Worm (Caenorhabditis elegans) whole organism, late embryonic: Measurements from ENCODE around the gene arcp-1.

Experiments used
- C38D4.7 ChIP-seq: fragments of 200-800 bp; sonication (Bioruptor generic); optimal IDR thresholded peaks from 2 replicates; lab custom pipeline; 2018; ENCODE audit warnings: mild to moderate bottlenecking, missing genetic modification characterization, moderate library complexity, missing compliant biosample characterization
- K09A11.1 ChIP-seq: sonication (generic microtip); optimal IDR thresholded peaks from 2 replicates; lab custom pipeline; 2017; ENCODE audit warnings: antibody characterized with exemption, mild to moderate bottlenecking, missing genetic modification characterization, missing compliant biosample characterization; ENCODE audit not compliant: insufficient read depth
- ama-1 ChIP-seq: fragments of 150-350 bp; optimal IDR thresholded peaks from 2 replicates; lab custom pipeline; 2014
- ceh-24 ChIP-seq: sonication (generic microtip); optimal IDR thresholded peaks from 2 replicates; lab custom pipeline; 2016; ENCODE audit warnings: mild to moderate bottlenecking, missing genetic modification characterization, missing compliant biosample characterization
- elt-2 ChIP-seq: sonication (generic microtip); optimal IDR thresholded peaks from 2 replicates; lab custom pipeline; 2016; ENCODE audit warnings: missing genetic modification reagents, missing genetic modification characterization, missing compliant biosample characterization
- eyg-1 ChIP-seq: sonication (generic microtip); optimal IDR thresholded peaks from 2 replicates; lab custom pipeline; 2016; ENCODE audit warnings: missing genotype, missing genetic modification characterization, missing compliant biosample characterization
- hlh-13 ChIP-seq: fragments of 200-800 bp; sonication (Bioruptor generic); optimal IDR thresholded peaks from 2 replicates; lab custom pipeline; 2018; ENCODE audit warnings: mild to moderate bottlenecking, missing genetic modification characterization, missing compliant biosample characterization
- nfya-1 ChIP-seq: sonication (generic microtip); optimal IDR thresholded peaks from 2 replicates; lab custom pipeline; 2017; ENCODE audit warnings: missing genetic modification characterization, mild to moderate bottlenecking, missing compliant biosample characterization, antibody characterized with exemption, moderate library complexity
- nhr-11 ChIP-seq: fragments of 150-350 bp; optimal IDR thresholded peaks from 2 replicates; lab custom pipeline; 2014; ENCODE audit warnings: missing biosample characterization, missing genetic modification characterization
- npax-4 ChIP-seq: sonication (generic microtip); optimal IDR thresholded peaks from 2 replicates; lab custom pipeline; 2016; ENCODE audit warnings: missing genetic modification characterization, missing compliant biosample characterization
- pag-3 ChIP-seq: sonication (generic microtip); optimal IDR thresholded peaks from 2 replicates; lab custom pipeline; 2016; ENCODE audit warnings: missing compliant biosample characterization, missing genetic modification characterization, borderline replicate concordance
- pha-4 ChIP-seq: fragments of 150-350 bp; optimal IDR thresholded peaks from 2 replicates; lab custom pipeline; 2018; ENCODE audit warnings: missing biosample characterization, missing genetic modification reagents, missing genetic modification characterization
- pqm-1 ChIP-seq: sonication (generic microtip); optimal IDR thresholded peaks from 2 replicates; lab custom pipeline; 2016; ENCODE audit warnings: missing genetic modification characterization, missing compliant biosample characterization
- rnt-1 ChIP-seq: sonication (generic microtip); optimal IDR thresholded peaks from 2 replicates; lab custom pipeline; 2016; ENCODE audit warnings: missing genetic modification characterization, missing compliant biosample characterization

ce11 chrIII:3764584-3764983 is 5.4 kb upstream of the arcp-1 start:
- no peak for TF ChIP-seq nfya-1
- no peak for TF ChIP-seq npax-4 (tag; lab: Kevin White, UChicago)
- TF ChIP-seq pha-4 (tag; lab: Kevin White, UChicago): no peak
- TF ChIP-seq nhr-11 (tag; lab: Kevin White, UChicago): no peak
- no peak for TF ChIP-seq hlh-13 (GFP tag; lab: Kevin White, UChicago)
- no peak for TF ChIP-seq ama-1 (lab: Kevin White, UChicago)
- TF ChIP-seq rnt-1 (tag; lab: Kevin White, UChicago): no peak
- TF ChIP-seq elt-2 (tag; lab: Kevin White, UChicago): no peak
- TF ChIP-seq eyg-1 (tag; lab: Kevin White, UChicago): no peak
- TF ChIP-seq pag-3 (tag; lab: Kevin White, UChicago): no peak
- no peak for TF ChIP-seq ceh-24
- no peak for TF ChIP-seq pqm-1 (tag; lab: Kevin White, UChicago)
- TF ChIP-seq C38D4.7 (GFP tag; lab: Kevin White, UChicago): no peak
- TF ChIP-seq K09A11.1 (tag; lab: Kevin White, UChicago): no peak
